Worm (Caenorhabditis elegans) whole organism, L4/young adult: ENCODE data around the gene haly-1.

Experiments used
- dao-5 ChIP-seq: sonication (generic microtip); optimal IDR thresholded peaks from 2 replicates; lab custom pipeline; 2016; ENCODE audit warnings: missing genotype, missing genetic modification characterization, moderate library complexity, missing compliant biosample characterization
- him-1 ChIP-seq: sonication (generic microtip); optimal IDR thresholded peaks from 2 replicates; lab custom pipeline; 2016; ENCODE audit warnings: missing genotype, missing genetic modification reagents, missing genetic modification characterization, missing compliant biosample characterization

DNA sequence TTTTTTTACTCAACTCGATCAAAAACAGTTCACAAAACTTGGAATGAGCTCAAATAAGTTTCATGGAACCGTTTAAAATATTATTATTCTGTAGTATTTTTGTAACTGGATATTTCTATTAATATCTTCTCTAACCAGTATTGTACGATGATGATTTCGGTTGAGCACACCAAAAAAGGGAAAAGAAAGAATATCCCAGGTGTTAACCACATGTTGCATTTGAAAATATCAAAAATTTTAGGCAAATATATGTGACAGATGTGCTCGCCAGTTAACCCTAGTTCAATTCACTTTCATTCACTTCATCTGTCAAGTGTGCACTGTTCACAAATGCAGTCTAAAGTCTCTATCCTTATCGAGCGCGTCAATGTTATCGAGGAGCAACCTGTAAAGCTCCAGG lies 5.4 kb downstream of the haly-1 start, which contains the start of gene F47B10.4:
- TF ChIP-seq him-1 = no peak
- TF ChIP-seq dao-5 (tag; lab: Kevin White, UChicago) = no peak
